Fruit fly (Drosophila melanogaster) whole organism, prepupa: Measurements from ENCODE around the gene CG10096.

Experiments
- Eip75B ChIP-seq: fragments of 200-800 bp; sonication (Bioruptor generic); optimal IDR thresholded peaks from 3 replicates; lab custom pipeline; 2016; ENCODE audit warnings: missing biosample characterization, missing genetic modification characterization
- fd59A ChIP-seq: fragments of 200-800 bp; sonication (Bioruptor generic); optimal IDR thresholded peaks from 2 replicates; lab custom pipeline; 2017; ENCODE audit warnings: missing biosample characterization, mild to moderate bottlenecking, missing genetic modification characterization, missing genetic modification reagents

- no peak for TF ChIP-seq fd59A (GFP tag; lab: Kevin White, UChicago)
- no peak for TF ChIP-seq Eip75B
Measured at dm6 chr3R:12350497-12350896, 45.3 kb downstream of the CG10096 start, which contains the start of gene CG10038.
